Comparison of ENCODE assay signal across 4 fruit fly cellular contexts in the genomic region with DNA sequence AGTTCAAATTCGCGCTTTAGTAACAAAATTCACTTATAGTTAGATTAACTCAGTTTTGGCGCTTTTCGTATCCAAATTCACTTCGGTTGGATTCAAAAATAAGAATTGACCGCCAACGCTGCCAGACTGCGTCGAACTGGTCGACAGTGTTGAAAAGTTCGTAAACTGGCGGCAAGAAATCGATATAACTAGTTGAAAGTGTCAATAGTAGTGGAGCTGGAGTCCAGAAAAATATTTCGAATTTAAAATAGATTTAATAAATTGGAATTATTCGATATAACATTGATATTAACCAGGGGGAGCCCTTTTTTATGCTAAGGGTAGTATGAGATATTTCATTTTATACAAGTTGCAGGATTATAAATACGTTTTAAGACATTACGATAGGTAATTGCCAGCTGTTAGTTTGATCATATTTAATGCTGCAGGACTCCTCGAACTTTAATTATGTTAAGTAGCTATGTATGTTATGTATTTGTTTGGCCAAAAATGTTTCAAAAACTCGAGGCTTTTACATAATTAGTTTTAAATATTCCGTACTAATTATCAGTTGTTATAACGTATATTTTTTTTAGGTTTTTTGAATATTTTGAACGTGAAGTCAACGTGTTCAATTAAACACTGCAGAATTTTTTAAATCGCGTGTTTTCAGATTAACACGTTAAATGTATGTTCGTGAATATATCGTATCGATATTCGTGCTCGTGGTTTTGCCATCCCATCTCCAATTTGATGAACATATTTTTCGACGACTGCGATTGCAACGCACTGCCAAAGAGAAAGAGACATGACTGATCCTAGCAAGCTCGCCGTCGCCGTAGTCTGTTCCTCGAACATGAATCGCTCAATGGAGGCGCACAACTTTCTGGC.
A peak's percentile ranks its signal among the peaks of the same experiment; 100 is the strongest.
TF ChIP-seq lines count a peak whose summit lies in the region.

A gene (minus strand): TSS at position 113 of the 870 bp plus-strand sequence.
A gene (plus strand): TSS at position 703 of the 870 bp plus-strand sequence.

- no peak for TF ChIP-seq CTCF in whole organism, embryonic (GFP tag; optimal IDR thresholded peaks at IDR 0.05; lab: Kevin White, UChicago)

TF ChIP-seq in whole organism, adult, 20 proteins besides CTCF, POLR2A, EP300 and RAD21:
- TF ChIP-seq Hr96 (GFP tag; optimal IDR thresholded peaks at IDR 0.05; lab: Kevin White, UChicago) (peak; percentile 23), CG1620 (GFP tag; optimal IDR thresholded peaks at IDR 0.05; lab: Kevin White, UChicago) (peak; percentile 69), pad (GFP tag; optimal IDR thresholded peaks at IDR 0.05; lab: Kevin White, UChicago) (no peak), CG12768 (GFP tag; optimal IDR thresholded peaks at IDR 0.05; lab: Kevin White, UChicago) (no peak), CG5204 (GFP tag; optimal IDR thresholded peaks at IDR 0.05; lab: Kevin White, UChicago) (peak; percentile 42), CG7101 (tag; optimal IDR thresholded peaks at IDR 0.05; lab: Kevin White, UChicago) (peak; percentile 22), Mnt (GFP tag; optimal IDR thresholded peaks at IDR 0.05; lab: Kevin White, UChicago) (peak; percentile 47), Crg-1 (GFP tag; optimal IDR thresholded peaks at IDR 0.05; lab: Kevin White, UChicago) (peak; percentile 4), tj (GFP tag; optimal IDR thresholded peaks at IDR 0.05; lab: Kevin White, UChicago) (no peak)
TF ChIP-seq in whole organism, adult: peak in this region for 6.

TF ChIP-seq in whole organism, embryonic, 481 proteins besides CTCF, POLR2A, EP300 and RAD21 (continues in another document):
- TF ChIP-seq Neu2 (GFP tag; optimal IDR thresholded peaks at IDR 0.05; lab: Kevin White, UChicago; ENCODE audit: borderline replicate concordance), result no peak
- TF ChIP-seq CG6175 (GFP tag; IDR thresholded peaks at IDR 0.05; lab: Robert Waterston, UW), result no peak
- no peak for TF ChIP-seq Fer1 (GFP tag; optimal IDR thresholded peaks at IDR 0.05; lab: Kevin White, UChicago)
- TF ChIP-seq CG18262 (tag; optimal IDR thresholded peaks at IDR 0.05; lab: Kevin White, UChicago), result peak; percentile 8
- TF ChIP-seq lov (optimal IDR thresholded peaks at IDR 0.05; lab: Kevin White, UChicago), result no peak
- no peak for TF ChIP-seq lov (GFP tag; IDR thresholded peaks at IDR 0.05; lab: Robert Waterston, UW)
- peak; percentile 66 for TF ChIP-seq Dref (GFP tag; IDR thresholded peaks at IDR 0.05; lab: Robert Waterston, UW)
- TF ChIP-seq TFAM (GFP tag; optimal IDR thresholded peaks at IDR 0.05; lab: Kevin White, UChicago), result no peak
- TF ChIP-seq HLH54F (GFP tag; optimal IDR thresholded peaks at IDR 0.05; lab: Kevin White, UChicago), result peak; percentile 7
- TF ChIP-seq vnd (GFP tag; IDR thresholded peaks at IDR 0.05; lab: Robert Waterston, UW; ENCODE audit: partially characterized antibody), result peak; percentile 70
- peak; percentile 87 for TF ChIP-seq amos (GFP tag; IDR thresholded peaks at IDR 0.05; lab: Robert Waterston, UW; ENCODE audit: partially characterized antibody)
- no peak for TF ChIP-seq tll (GFP tag; optimal IDR thresholded peaks at IDR 0.05; lab: Kevin White, UChicago)
- TF ChIP-seq btn (GFP tag; optimal IDR thresholded peaks at IDR 0.05; lab: Kevin White, UChicago), result no peak
- no peak for TF ChIP-seq CG10274 (GFP tag; optimal IDR thresholded peaks at IDR 0.05; lab: Kevin White, UChicago)
- TF ChIP-seq Ada2b (GFP tag; IDR thresholded peaks at IDR 0.05; lab: Robert Waterston, UW), result no peak
- TF ChIP-seq CG4730 (GFP tag; IDR thresholded peaks at IDR 0.05; lab: Robert Waterston, UW), result no peak
- no peak for TF ChIP-seq CG1233 (GFP tag; optimal IDR thresholded peaks at IDR 0.05; lab: Kevin White, UChicago)
- peak; percentile 80 for TF ChIP-seq Doc3 (GFP tag; IDR thresholded peaks at IDR 0.05; lab: Robert Waterston, UW; ENCODE audit: partially characterized antibody)
- TF ChIP-seq knrl (GFP tag; IDR thresholded peaks at IDR 0.05; lab: Robert Waterston, UW; ENCODE audit: partially characterized antibody), result peak; percentile 78; the same call in 2 of the 3 replicates
- no peak for TF ChIP-seq cad (GFP tag; optimal IDR thresholded peaks at IDR 0.05; lab: Kevin White, UChicago)
- TF ChIP-seq CG1603 (tag; optimal IDR thresholded peaks at IDR 0.05; lab: Kevin White, UChicago), result peak; percentile 45
- TF ChIP-seq Nf-YB (GFP tag; optimal IDR thresholded peaks at IDR 0.05; lab: Kevin White, UChicago), result no peak
- TF ChIP-seq ci (GFP tag; IDR thresholded peaks at IDR 0.05; lab: Robert Waterston, UW), result no peak

TF ChIP-seq in whole organism, prepupa, 60 proteins besides CTCF, POLR2A, EP300 and RAD21:
- peak; percentile 14 for TF ChIP-seq acj6 (GFP tag; optimal IDR thresholded peaks at IDR 0.05; lab: Kevin White, UChicago)
- no peak for TF ChIP-seq CG10669 (GFP tag; optimal IDR thresholded peaks at IDR 0.05; lab: Kevin White, UChicago)
- peak; percentile 32 for TF ChIP-seq Eip78C (GFP tag; lab: Kevin White, UChicago)
- TF ChIP-seq Hr4 (GFP tag; optimal IDR thresholded peaks at IDR 0.05; lab: Kevin White, UChicago), result peak; percentile 4
- peak; percentile 9 for TF ChIP-seq topi (GFP tag; optimal IDR thresholded peaks at IDR 0.05; lab: Kevin White, UChicago)
- peak; percentile 32 for TF ChIP-seq Met (GFP tag; optimal IDR thresholded peaks at IDR 0.05; lab: Kevin White, UChicago)
- TF ChIP-seq CG8319 (GFP tag; optimal IDR thresholded peaks at IDR 0.05; lab: Kevin White, UChicago), result no peak
- peak; percentile 15 for TF ChIP-seq CG10631 (GFP tag; optimal IDR thresholded peaks at IDR 0.05; lab: Kevin White, UChicago)
- TF ChIP-seq salr (GFP tag; optimal IDR thresholded peaks at IDR 0.05; lab: Kevin White, UChicago), result peak in 1 of 2 experiments; percentile 19
- TF ChIP-seq CG6276 (GFP tag; optimal IDR thresholded peaks at IDR 0.05; lab: Kevin White, UChicago), result no peak
- TF ChIP-seq Sox15 (GFP tag; optimal IDR thresholded peaks at IDR 0.05; lab: Kevin White, UChicago), result no peak
- peak; percentile 22 for TF ChIP-seq esn (GFP tag; optimal IDR thresholded peaks at IDR 0.05; lab: Kevin White, UChicago)
- no peak for TF ChIP-seq CG8632 (GFP tag; optimal IDR thresholded peaks at IDR 0.05; lab: Kevin White, UChicago)
- TF ChIP-seq CG1621 (tag; optimal IDR thresholded peaks at IDR 0.05; lab: Kevin White, UChicago), result no peak

TF ChIP-seq in whole organism, wandering third instar larva, 38 proteins besides CTCF, POLR2A, EP300 and RAD21:
- TF ChIP-seq woc (GFP tag; optimal IDR thresholded peaks at IDR 0.05; lab: Kevin White, UChicago) (peak; percentile 6), Hnf4 (GFP tag; optimal IDR thresholded peaks at IDR 0.05; lab: Kevin White, UChicago) (peak; percentile 15), br (GFP tag; optimal IDR thresholded peaks at IDR 0.05; lab: Kevin White, UChicago) (no peak)
